Worm (Caenorhabditis elegans) whole organism, late embryonic: ENCODE data around the gene famk-1.

Experiments used
- ama-1 ChIP-seq: fragments of 150-350 bp; optimal IDR thresholded peaks from 2 replicates; lab custom pipeline; 2014
- ceh-14 ChIP-seq: sonication (generic microtip); optimal IDR thresholded peaks from 2 replicates; lab custom pipeline; 2016; ENCODE audit warnings: missing genotype, missing genetic modification characterization, missing compliant biosample characterization
- ceh-18 ChIP-seq: sonication (generic microtip); optimal IDR thresholded peaks from 2 replicates; lab custom pipeline; 2016; ENCODE audit warnings: missing genetic modification characterization, missing compliant biosample characterization
- ceh-48 ChIP-seq: sonication (generic microtip); optimal IDR thresholded peaks from 2 replicates; lab custom pipeline; 2016; ENCODE audit warnings: missing genetic modification characterization, inconsistent platforms, missing compliant biosample characterization
- dve-1 ChIP-seq: sonication (generic microtip); optimal IDR thresholded peaks from 2 replicates; lab custom pipeline; 2017; ENCODE audit warnings: antibody characterized with exemption, mild to moderate bottlenecking, missing genetic modification characterization, missing compliant biosample characterization
- hlh-30 ChIP-seq: sonication (generic microtip); optimal IDR thresholded peaks from 2 replicates; lab custom pipeline; 2017; ENCODE audit warnings: antibody characterized with exemption, missing genetic modification characterization, missing compliant biosample characterization; ENCODE audit not compliant: insufficient read depth
- pha-4 ChIP-seq: fragments of 150-350 bp; optimal IDR thresholded peaks from 2 replicates; lab custom pipeline; 2018; ENCODE audit warnings: missing biosample characterization, missing genetic modification reagents, missing genetic modification characterization
- tbx-2 ChIP-seq: sonication (generic microtip); optimal IDR thresholded peaks from 2 replicates; lab custom pipeline; 2016; ENCODE audit warnings: missing genetic modification characterization, missing compliant biosample characterization
- ttx-3 ChIP-seq: sonication (generic microtip); optimal IDR thresholded peaks from 2 replicates; lab custom pipeline; 2016; ENCODE audit warnings: missing genetic modification reagents, missing genetic modification characterization, missing compliant biosample characterization
- unc-42 ChIP-seq: sonication (generic microtip); optimal IDR thresholded peaks from 2 replicates; lab custom pipeline; 2016; ENCODE audit warnings: missing genotype, missing genetic modification characterization, missing compliant biosample characterization

DNA sequence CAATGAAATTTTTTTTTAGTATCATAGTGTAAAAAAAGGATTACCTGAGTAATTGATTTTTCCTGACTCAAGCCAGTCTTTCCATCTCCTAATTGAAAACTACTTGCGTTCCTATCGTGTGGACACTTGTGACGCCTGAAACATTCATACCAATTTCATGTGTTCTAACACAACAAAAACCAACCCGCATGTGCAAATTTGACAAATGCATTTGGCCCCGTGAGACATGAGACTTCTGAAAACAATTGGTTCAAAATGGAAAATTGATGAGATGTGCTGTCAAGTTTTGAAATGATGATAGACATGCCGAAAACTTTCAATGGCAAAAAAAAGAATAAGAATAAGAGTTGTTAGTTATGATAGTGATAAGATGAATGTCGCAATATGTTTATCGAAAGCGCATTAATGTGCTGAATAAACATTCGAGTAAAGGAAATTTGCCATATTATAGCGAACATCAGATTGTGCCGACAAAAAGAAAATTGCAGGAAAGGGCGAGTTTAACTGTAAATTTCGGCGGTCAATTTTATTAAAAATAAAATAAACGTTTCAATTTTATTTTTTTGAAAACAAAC, 17.4 kb upstream of the famk-1 start, which contains the start of gene H03A11.2:
- TF ChIP-seq ttx-3 (tag; lab: Kevin White, UChicago) (no peak), tbx-2 (tag; lab: Kevin White, UChicago) (no peak), ceh-14 (no peak), unc-42 (tag; lab: Kevin White, UChicago) (no peak), ceh-48 (no peak), dve-1 (tag; lab: Kevin White, UChicago) (no peak), ceh-18 (tag; lab: Kevin White, UChicago) (no peak), ama-1 (lab: Kevin White, UChicago) (no peak), hlh-30 (no peak), pha-4 (no peak)
